Fruit fly (Drosophila melanogaster) whole organism, embryonic: ENCODE results near the gene CG43902.

Experiments used
- Adf1 ChIP-seq: fragments of 200-800 bp; sonication (Bioruptor generic); IDR thresholded peaks from 2 replicates; pipeline ENCODE4 v1.3.6; 2022; ENCODE audit warnings: missing biosample characterization, missing genetic modification characterization
- CG10979 ChIP-seq: fragments of 200-800 bp; sonication (Bioruptor generic); optimal IDR thresholded peaks from 2 replicates; lab custom pipeline; 2018; ENCODE audit warnings: missing biosample characterization, mild to moderate bottlenecking, missing genetic modification characterization, moderate library complexity
- CG11504 ChIP-seq: fragments of 200-800 bp; sonication (Bioruptor generic); optimal IDR thresholded peaks from 3 replicates; lab custom pipeline; 2019; ENCODE audit warnings: missing biosample characterization, mild to moderate bottlenecking, missing genetic modification characterization, moderate library complexity
- CG12744 ChIP-seq: fragments of 200-800 bp; sonication (Bioruptor generic); optimal IDR thresholded peaks from 2 replicates; lab custom pipeline; 2016; ENCODE audit warnings: missing biosample characterization, missing genetic modification characterization
- CG14014 ChIP-seq: fragments of 200-800 bp; sonication (Bioruptor generic); IDR thresholded peaks from 2 replicates; pipeline ENCODE4 v1.3.6; 2022; ENCODE audit warnings: missing biosample characterization, missing genetic modification characterization
- CG14710 ChIP-seq: fragments of 200-800 bp; sonication (Bioruptor generic); optimal IDR thresholded peaks from 3 replicates; lab custom pipeline; 2019; ENCODE audit warnings: missing biosample characterization, mild to moderate bottlenecking, missing genetic modification characterization, moderate library complexity
- CG1529 ChIP-seq: fragments of 200-800 bp; sonication (Bioruptor generic); optimal IDR thresholded peaks from 3 replicates; lab custom pipeline; 2018; ENCODE audit warnings: missing biosample characterization, missing genetic modification characterization
- CG1647 ChIP-seq: fragments of 200-800 bp; sonication (Bioruptor generic); optimal IDR thresholded peaks from 3 replicates; lab custom pipeline; 2016; ENCODE audit warnings: missing biosample characterization, missing genetic modification characterization
- CG1832 ChIP-seq: fragments of 200-800 bp; sonication (Bioruptor generic); optimal IDR thresholded peaks from 2 replicates; lab custom pipeline; 2017; ENCODE audit warnings: missing biosample characterization, mild to moderate bottlenecking, missing genetic modification characterization, inconsistent platforms
- CG2120 ChIP-seq: fragments of 200-800 bp; sonication (Bioruptor generic); optimal IDR thresholded peaks from 3 replicates; lab custom pipeline; 2016; ENCODE audit warnings: missing biosample characterization, missing genetic modification characterization
- CG2202 ChIP-seq: fragments of 200-800 bp; sonication (Bioruptor generic); optimal IDR thresholded peaks from 2 replicates; lab custom pipeline; 2018; ENCODE audit warnings: missing biosample characterization, mild to moderate bottlenecking, missing genetic modification characterization
- CG2678 ChIP-seq: fragments of 200-800 bp; sonication (Bioruptor generic); optimal IDR thresholded peaks from 3 replicates; lab custom pipeline; 2019; ENCODE audit warnings: missing biosample characterization, mild to moderate bottlenecking, missing genetic modification characterization, moderate library complexity
- CG2889 ChIP-seq: fragments of 200-800 bp; sonication (Bioruptor generic); IDR thresholded peaks from 3 replicates; pipeline ENCODE4 v1.3.6; 2022; ENCODE audit warnings: missing biosample characterization, missing genetic modification characterization
- CG3065 ChIP-seq: fragments of 200-800 bp; sonication (Bioruptor generic); optimal IDR thresholded peaks from 2 replicates; lab custom pipeline; 2016; ENCODE audit warnings: missing biosample characterization, missing genetic modification characterization
- CG32532 ChIP-seq: fragments of 200-800 bp; sonication (Bioruptor generic); IDR thresholded peaks from 2 replicates; pipeline ENCODE4 v1.3.6; 2022; ENCODE audit warnings: missing biosample characterization, missing genetic modification characterization
- CG7271 ChIP-seq: fragments of 200-800 bp; sonication (Bioruptor generic); optimal IDR thresholded peaks from 2 replicates; lab custom pipeline; 2018; ENCODE audit warnings: missing biosample characterization, mild to moderate bottlenecking, missing genetic modification characterization, moderate library complexity
- CG8478 ChIP-seq: fragments of >200 bp; optimal IDR thresholded peaks from 2 replicates; lab custom pipeline; 2018
- CG9437 ChIP-seq: fragments of 200-800 bp; sonication (Bioruptor generic); optimal IDR thresholded peaks from 2 replicates; lab custom pipeline; 2018; ENCODE audit warnings: missing biosample characterization, mild to moderate bottlenecking, missing genetic modification characterization
- CG9932 ChIP-seq: fragments of 200-800 bp; sonication (Bioruptor generic); IDR thresholded peaks from 2 replicates; pipeline ENCODE4 v1.3.6; 2022; ENCODE audit warnings: missing biosample characterization, missing genetic modification characterization
- Chrac-16 ChIP-seq: fragments of 200-800 bp; sonication (Bioruptor generic); optimal IDR thresholded peaks from 3 replicates; lab custom pipeline; 2016; ENCODE audit warnings: missing biosample characterization, missing genetic modification characterization
- Dad ChIP-seq: fragments of 200-800 bp; sonication (Bioruptor generic); optimal IDR thresholded peaks from 3 replicates; lab custom pipeline; 2016; ENCODE audit warnings: missing biosample characterization, missing genetic modification characterization
- Dip2 ChIP-seq: fragments of 200-800 bp; sonication (Bioruptor generic); IDR thresholded peaks from 2 replicates; pipeline ENCODE4 v1.3.6; 2022; ENCODE audit warnings: missing biosample characterization, missing genetic modification characterization
- HLH54F ChIP-seq: fragments of 200-800 bp; sonication (Bioruptor generic); optimal IDR thresholded peaks from 3 replicates; lab custom pipeline; 2016; ENCODE audit warnings: missing biosample characterization, missing genetic modification characterization
- Hr51 ChIP-seq, 2 experiments: fragments of 200-800 bp; sonication (Bioruptor generic); optimal IDR thresholded peaks; 2 replicates in 1 of 2; 3 replicates in 1 of 2; lab custom pipeline; 2016 to 2018; ENCODE audit warnings: missing biosample characterization in 2 of 2, missing genetic modification characterization in 2 of 2, mild to moderate bottlenecking in 1 of 2, moderate library complexity in 1 of 2
- MBD-R2 ChIP-seq: fragments of 200-800 bp; sonication (Bioruptor generic); IDR thresholded peaks from 2 replicates; pipeline ENCODE4 v1.3.6; 2022; ENCODE audit warnings: missing biosample characterization, missing genetic modification characterization
- Med ChIP-seq: fragments of 200-800 bp; sonication (Bioruptor generic); peaks from one replicate; lab custom pipeline; 2016; ENCODE audit warnings: missing biosample characterization, missing genetic modification characterization, mild to moderate bottlenecking, inconsistent platforms, moderate library complexity
- Neu2 ChIP-seq: fragments of 200-800 bp; sonication (Bioruptor generic); optimal IDR thresholded peaks from 3 replicates; lab custom pipeline; 2016; ENCODE audit warnings: missing biosample characterization, missing genetic modification characterization, borderline replicate concordance
- Pdp1 ChIP-seq, 2 experiments: fragments of 200-800 bp; sonication (Bioruptor generic); optimal IDR thresholded peaks; 3 replicates each; lab custom pipeline; 2016; ENCODE audit warnings: missing biosample characterization in 2 of 2, missing genetic modification characterization in 2 of 2, mild to moderate bottlenecking in 1 of 2, moderate library complexity in 1 of 2
- Rfx ChIP-seq: fragments of 200-800 bp; sonication (Bioruptor generic); IDR thresholded peaks from 2 replicates; pipeline ENCODE4 v1.3.6; 2022; ENCODE audit warnings: missing biosample characterization, missing genetic modification characterization
- Rx ChIP-seq: fragments of 200-800 bp; sonication (Bioruptor generic); IDR thresholded peaks from 2 replicates; pipeline ENCODE4 v1.3.6; 2022; ENCODE audit warnings: missing biosample characterization, missing genetic modification characterization
- Scr ChIP-seq: fragments of 200-800 bp; sonication (Bioruptor generic); IDR thresholded peaks from 2 replicates; pipeline ENCODE4 v1.3.6; 2022; ENCODE audit warnings: missing biosample characterization, missing genetic modification characterization; ENCODE audit not compliant: partially characterized antibody
- Sox102F ChIP-seq: fragments of 200-800 bp; sonication (Bioruptor generic); optimal IDR thresholded peaks from 2 replicates; lab custom pipeline; 2018; ENCODE audit warnings: missing biosample characterization, mild to moderate bottlenecking, missing genetic modification characterization, moderate library complexity
- al ChIP-seq: fragments of 200-800 bp; sonication (Bioruptor generic); IDR thresholded peaks from 2 replicates; pipeline ENCODE4 v1.3.6; 2022; ENCODE audit warnings: missing biosample characterization, missing genetic modification characterization
- caup ChIP-seq: fragments of 200-800 bp; sonication (Bioruptor generic); optimal IDR thresholded peaks from 3 replicates; lab custom pipeline; 2017; ENCODE audit warnings: missing biosample characterization, mild to moderate bottlenecking, missing genetic modification characterization, moderate library complexity; ENCODE audit not compliant: severe bottlenecking
- chinmo ChIP-seq: fragments of 200-800 bp; sonication (Bioruptor generic); IDR thresholded peaks from 4 replicates; pipeline ENCODE4 v1.3.6; 2022; ENCODE audit warnings: missing biosample characterization, missing genetic modification characterization; ENCODE audit not compliant: partially characterized antibody
- dpn ChIP-seq, 2 experiments: fragments of 200-800 bp; sonication (Bioruptor generic); optimal IDR thresholded peaks; 3 replicates each; lab custom pipeline; 2016; ENCODE audit warnings: missing biosample characterization in 2 of 2, missing genetic modification characterization in 2 of 2
- emc ChIP-seq: fragments of 200-800 bp; sonication (Bioruptor generic); optimal IDR thresholded peaks from 2 replicates; lab custom pipeline; 2016; ENCODE audit warnings: missing biosample characterization, missing genetic modification characterization
- eyg ChIP-seq: fragments of 200-800 bp; sonication (Bioruptor generic); optimal IDR thresholded peaks from 3 replicates; lab custom pipeline; 2016; ENCODE audit warnings: missing biosample characterization, missing genetic modification characterization
- fd102C ChIP-seq: fragments of 200-800 bp; sonication (Bioruptor generic); optimal IDR thresholded peaks from 2 replicates; lab custom pipeline; 2018; ENCODE audit warnings: missing biosample characterization, mild to moderate bottlenecking, missing genetic modification characterization, moderate library complexity
- jing ChIP-seq: fragments of 200-800 bp; sonication (Bioruptor generic); optimal IDR thresholded peaks from 2 replicates; lab custom pipeline; 2018; ENCODE audit warnings: missing biosample characterization, mild to moderate bottlenecking, missing genetic modification characterization
- lmd ChIP-seq: fragments of 200-800 bp; sonication (Bioruptor generic); IDR thresholded peaks from 2 replicates; pipeline ENCODE4 v1.3.6; 2022; ENCODE audit warnings: missing biosample characterization, missing genetic modification characterization
- lola ChIP-seq, 3 experiments: fragments of >200 bp in 2 of 3; fragments of 200-800 bp in 1 of 3; sonication (Bioruptor generic) in 1 of 3; optimal IDR thresholded peaks; 2 replicates each; lab custom pipeline; 2017 to 2019; ENCODE audit warnings: missing biosample characterization in 3 of 3, missing genetic modification characterization in 3 of 3, mild to moderate bottlenecking in 1 of 3, moderate library complexity in 1 of 3
- lov ChIP-seq, 2 experiments: fragments of 200-800 bp in 1 of 2; fragments of >200 bp in 1 of 2; sonication (Bioruptor generic) in 1 of 2; IDR thresholded peaks in 1 of 2; optimal IDR thresholded peaks in 1 of 2; 2 replicates in 1 of 2; 3 replicates in 1 of 2; pipeline versions ENCODE4 v1.3.6 to Lab custom; 2017 to 2022; ENCODE audit warnings: missing biosample characterization in 1 of 2, missing genetic modification characterization in 1 of 2
- row ChIP-seq: fragments of 200-800 bp; sonication (Bioruptor generic); IDR thresholded peaks from 3 replicates; pipeline ENCODE4 v1.3.6; 2022; ENCODE audit warnings: missing biosample characterization, missing genetic modification characterization
- sens ChIP-seq: fragments of 200-800 bp; sonication (Bioruptor generic); peaks from one replicate; lab custom pipeline; 2016; ENCODE audit warnings: missing biosample characterization, missing genetic modification characterization
- slbo ChIP-seq: fragments of 200-800 bp; sonication (Bioruptor generic); IDR thresholded peaks from 2 replicates; pipeline ENCODE4 v1.3.6; 2022; ENCODE audit warnings: missing biosample characterization, missing genetic modification characterization
- sna ChIP-seq: fragments of 200-800 bp; sonication (Bioruptor generic); IDR thresholded peaks from 2 replicates; pipeline ENCODE4 v1.3.6; 2022; ENCODE audit warnings: missing biosample characterization, missing genetic modification characterization; ENCODE audit not compliant: partially characterized antibody
- zen ChIP-seq: fragments of 200-800 bp; sonication (Bioruptor generic); optimal IDR thresholded peaks from 3 replicates; lab custom pipeline; 2018; ENCODE audit warnings: missing biosample characterization, mild to moderate bottlenecking, missing genetic modification characterization, moderate library complexity

Gene CG43902

dm6 chrX:10242883-10243282 lies 84.6 kb downstream of the CG43902 start (continued):
- no peak for TF ChIP-seq CG14014 (GFP tag; lab: Robert Waterston, UW)
- TF ChIP-seq MBD-R2 (GFP tag; lab: Robert Waterston, UW) = no peak
- peak in 1 of 2 experiments; percentile 19 for TF ChIP-seq Pdp1 (GFP tag; optimal IDR thresholded peaks at IDR 0.05; lab: Kevin White, UChicago)
- TF ChIP-seq CG1647 (GFP tag; lab: Kevin White, UChicago) = no peak
- TF ChIP-seq CG7271 (tag; lab: Kevin White, UChicago) = peak; percentile 38
- no peak for TF ChIP-seq emc
- TF ChIP-seq lola (GFP tag; optimal IDR thresholded peaks at IDR 0.05; lab: Kevin White, UChicago) = no peak
- peak; percentile 56 for TF ChIP-seq CG12744 (GFP tag; lab: Kevin White, UChicago)
- TF ChIP-seq zen (tag; lab: Kevin White, UChicago) = peak; percentile 16
- no peak for TF ChIP-seq CG2889 (GFP tag; lab: Robert Waterston, UW)
- TF ChIP-seq jing = no peak
- TF ChIP-seq eyg (GFP tag; lab: Kevin White, UChicago) = no peak
- no peak for TF ChIP-seq lov (optimal IDR thresholded peaks at IDR 0.05; lab: Kevin White, UChicago)
- TF ChIP-seq lov (GFP tag; IDR thresholded peaks at IDR 0.05; lab: Robert Waterston, UW) = no peak
- no peak for TF ChIP-seq CG2202 (tag; lab: Kevin White, UChicago)
- peak; percentile 54 for TF ChIP-seq CG10979 (tag; lab: Kevin White, UChicago)
- peak; percentile 60 for TF ChIP-seq CG9437 (GFP tag; lab: Kevin White, UChicago)
- peak; percentile 56 for TF ChIP-seq fd102C
- no peak for TF ChIP-seq Rx (GFP tag; lab: Robert Waterston, UW)
- no peak for TF ChIP-seq caup (GFP tag; lab: Kevin White, UChicago)
- TF ChIP-seq, all 482 proteins: peak for 9

dm6 chrX:10243540-10243939 lies 85.3 kb downstream of the CG43902 start:
- TF ChIP-seq sna (GFP tag; lab: Robert Waterston, UW) (peak; percentile 38), dpn (GFP tag; optimal IDR thresholded peaks at IDR 0.05; lab: Kevin White, UChicago) (no peak), Pdp1 (GFP tag; optimal IDR thresholded peaks at IDR 0.05; lab: Kevin White, UChicago) (peak in 1 of 2 experiments; percentile 73), Chrac-16 (no peak), chinmo (GFP tag; lab: Robert Waterston, UW) (0 out of 4 replicates have a peak, but pooled peaks have one; percentile 13), Adf1 (GFP tag; lab: Robert Waterston, UW) (peak; percentile 97), HLH54F (GFP tag; lab: Kevin White, UChicago) (no peak), Dip2 (GFP tag; lab: Robert Waterston, UW) (no peak), CG1832 (GFP tag; lab: Kevin White, UChicago) (peak; percentile 14), Med (GFP tag; lab: Kevin White, UChicago) (peak; percentile 39), CG14710 (no peak), CG8478 (no peak), lmd (GFP tag; lab: Robert Waterston, UW) (no peak), Neu2 (GFP tag; lab: Kevin White, UChicago) (no peak)

- TF ChIP-seq CG3065 (GFP tag; lab: Kevin White, UChicago) = no peak
- peak; percentile 29 for TF ChIP-seq CG2120
- TF ChIP-seq Dad = no peak
- TF ChIP-seq Rfx (GFP tag; lab: Robert Waterston, UW) = 0 out of 2 replicates have a peak, but pooled peaks have one; percentile 15
- TF ChIP-seq CG2678 (tag; lab: Kevin White, UChicago) = peak; percentile 24
- peak; percentile 48 for TF ChIP-seq row (GFP tag; lab: Robert Waterston, UW)
- peak; percentile 25 for TF ChIP-seq Sox102F (GFP tag; lab: Kevin White, UChicago)
- TF ChIP-seq CG1529 = no peak
- peak; percentile 13; the same call in 1 of the 2 replicates for TF ChIP-seq CG32532 (GFP tag; lab: Robert Waterston, UW)
- 0 out of 2 replicates have a peak, but pooled peaks have one; percentile 6 for TF ChIP-seq al
- peak; percentile 45 for TF ChIP-seq slbo (GFP tag; lab: Robert Waterston, UW)
- peak; percentile 32; the same call in 1 of the 2 replicates for TF ChIP-seq CG9932 (GFP tag; lab: Robert Waterston, UW)
- TF ChIP-seq sens (GFP tag; lab: Kevin White, UChicago) = peak; percentile 64
- peak in 1 of 2 experiments; percentile 30 for TF ChIP-seq Hr51 (GFP tag; optimal IDR thresholded peaks at IDR 0.05; lab: Kevin White, UChicago)
- TF ChIP-seq CG11504 (tag; lab: Kevin White, UChicago) = peak; percentile 25
- TF ChIP-seq Med (GFP tag; lab: Kevin White, UChicago) = peak; percentile 64
- no peak for TF ChIP-seq CG9437 (GFP tag; lab: Kevin White, UChicago)
- TF ChIP-seq Scr (GFP tag; lab: Robert Waterston, UW) = no peak
Observed at dm6 chrX:10244763-10245162, 86.5 kb downstream of the CG43902 start.
